Fruit fly (Drosophila melanogaster) whole organism, embryonic: ENCODE measurements around the gene CG34057.

Experiments used
- Awh ChIP-seq: fragments of 200-800 bp; sonication (Bioruptor generic); IDR thresholded peaks from 2 replicates; pipeline ENCODE4, ENCODE4 v1.3.6; 2022; ENCODE audit warnings: missing biosample characterization, missing genetic modification characterization
- B-H1 ChIP-seq: fragments of 200-800 bp; sonication (Bioruptor generic); IDR thresholded peaks from 3 replicates; pipeline ENCODE4 v1.3.6; 2022; ENCODE audit warnings: missing biosample characterization, missing genetic modification characterization
- Blimp-1 ChIP-seq: fragments of 200-800 bp; sonication (Bioruptor generic); optimal IDR thresholded peaks from 3 replicates; lab custom pipeline; 2018; ENCODE audit warnings: missing biosample characterization, missing genetic modification characterization, mild to moderate bottlenecking, moderate library complexity, missing genetic modification reagents
- BtbVII ChIP-seq: fragments of 200-800 bp; sonication (Bioruptor generic); optimal IDR thresholded peaks from 3 replicates; lab custom pipeline; 2017; ENCODE audit warnings: missing biosample characterization, mild to moderate bottlenecking, missing genetic modification characterization
- CG10565 ChIP-seq: fragments of 200-800 bp; sonication (Bioruptor generic); optimal IDR thresholded peaks from 3 replicates; lab custom pipeline; 2016; ENCODE audit warnings: missing biosample characterization, mild to moderate bottlenecking, missing genetic modification characterization
- CG10654 ChIP-seq: fragments of 200-800 bp; sonication (Bioruptor generic); optimal IDR thresholded peaks from 2 replicates; lab custom pipeline; 2016; ENCODE audit warnings: missing biosample characterization, missing genetic modification characterization
- CG11456 ChIP-seq: fragments of 200-800 bp; sonication (Bioruptor generic); IDR thresholded peaks from 3 replicates; pipeline ENCODE4 v1.3.6; 2022; ENCODE audit warnings: missing biosample characterization, missing genetic modification characterization
- CG13775 ChIP-seq: fragments of 200-800 bp; sonication (Bioruptor generic); optimal IDR thresholded peaks from 3 replicates; lab custom pipeline; 2017; ENCODE audit warnings: missing biosample characterization, mild to moderate bottlenecking, missing genetic modification characterization
- CG14710 ChIP-seq: fragments of 200-800 bp; sonication (Bioruptor generic); optimal IDR thresholded peaks from 3 replicates; lab custom pipeline; 2019; ENCODE audit warnings: missing biosample characterization, mild to moderate bottlenecking, missing genetic modification characterization, moderate library complexity
- CG15696 ChIP-seq: fragments of 200-800 bp; sonication (Bioruptor generic); optimal IDR thresholded peaks from 2 replicates; lab custom pipeline; 2019; ENCODE audit warnings: missing biosample characterization, mild to moderate bottlenecking, missing genetic modification characterization, moderate library complexity
- CG1647 ChIP-seq: fragments of 200-800 bp; sonication (Bioruptor generic); optimal IDR thresholded peaks from 3 replicates; lab custom pipeline; 2016; ENCODE audit warnings: missing biosample characterization, missing genetic modification characterization
- CG16813 ChIP-seq: fragments of 200-800 bp; sonication (Bioruptor generic); IDR thresholded peaks from 3 replicates; pipeline ENCODE4 v1.3.6; 2022; ENCODE audit warnings: missing biosample characterization, missing genetic modification characterization; ENCODE audit not compliant: partially characterized antibody
- CG2120 ChIP-seq: fragments of 200-800 bp; sonication (Bioruptor generic); optimal IDR thresholded peaks from 3 replicates; lab custom pipeline; 2016; ENCODE audit warnings: missing biosample characterization, missing genetic modification characterization
- CG3163 ChIP-seq: fragments of 200-800 bp; sonication (Bioruptor generic); optimal IDR thresholded peaks from 3 replicates; lab custom pipeline; 2016; ENCODE audit warnings: missing biosample characterization, missing genetic modification characterization
- CG32772 ChIP-seq: fragments of 200-800 bp; sonication (Bioruptor generic); IDR thresholded peaks from 2 replicates; pipeline ENCODE4 v1.3.6; 2022; ENCODE audit warnings: missing biosample characterization, missing genetic modification characterization
- CG6272 ChIP-seq: fragments of 200-800 bp; sonication (Bioruptor generic); IDR thresholded peaks from 2 replicates; pipeline ENCODE4 v1.3.6; 2022; ENCODE audit warnings: missing biosample characterization, missing genetic modification characterization
- CG6791 ChIP-seq: fragments of 200-800 bp; sonication (Bioruptor generic); IDR thresholded peaks from 3 replicates; pipeline ENCODE4 v1.3.6; 2022; ENCODE audit warnings: missing biosample characterization, missing genetic modification characterization; ENCODE audit not compliant: partially characterized antibody
- CG7357 ChIP-seq: fragments of 200-800 bp; sonication (Bioruptor generic); IDR thresholded peaks from 3 replicates; pipeline ENCODE4 v1.3.6; 2022; ENCODE audit warnings: missing biosample characterization, missing genetic modification characterization
- CG8290 ChIP-seq, 3 experiments: fragments of 200-800 bp; sonication (Bioruptor generic); optimal IDR thresholded peaks; 2 replicates each; lab custom pipeline; 2016 to 2019; ENCODE audit warnings: missing biosample characterization in 3 of 3, missing genetic modification characterization in 3 of 3, mild to moderate bottlenecking in 2 of 3, moderate library complexity in 1 of 3
- CG8388 ChIP-seq: fragments of 200-800 bp; sonication (Bioruptor generic); optimal IDR thresholded peaks from 2 replicates; lab custom pipeline; 2019; ENCODE audit warnings: missing biosample characterization, mild to moderate bottlenecking, missing genetic modification characterization, moderate library complexity
- CG9797 ChIP-seq: fragments of 200-800 bp; sonication (Bioruptor generic); optimal IDR thresholded peaks from 3 replicates; lab custom pipeline; 2018; ENCODE audit warnings: missing biosample characterization, mild to moderate bottlenecking, missing genetic modification characterization
- CG9817 ChIP-seq: fragments of 200-800 bp; sonication (Bioruptor generic); optimal IDR thresholded peaks from 2 replicates; lab custom pipeline; 2018; ENCODE audit warnings: missing biosample characterization, mild to moderate bottlenecking, missing genetic modification characterization, moderate library complexity
- CrebB ChIP-seq: fragments of 200-800 bp; sonication (Bioruptor generic); optimal IDR thresholded peaks from 3 replicates; lab custom pipeline; 2018; ENCODE audit warnings: missing biosample characterization, mild to moderate bottlenecking, missing genetic modification characterization
- Dfd ChIP-seq, 2 experiments: fragments of >200 bp; optimal IDR thresholded peaks; 2 replicates each; lab custom pipeline; 2017; ENCODE audit warnings: missing biosample characterization in 2 of 2, missing genetic modification characterization in 2 of 2
- Dll ChIP-seq: fragments of 200-800 bp; sonication (Bioruptor generic); IDR thresholded peaks from 4 replicates; pipeline ENCODE4 v1.3.6; 2022; ENCODE audit warnings: missing biosample characterization, missing genetic modification characterization; ENCODE audit not compliant: partially characterized antibody
- Hmr ChIP-seq: fragments of 200-800 bp; sonication (Bioruptor generic); optimal IDR thresholded peaks from 3 replicates; lab custom pipeline; 2017; ENCODE audit warnings: mild to moderate bottlenecking, missing biosample characterization, missing genetic modification reagents, missing genetic modification characterization
- Kr ChIP-seq: fragments of 200-800 bp; sonication (Bioruptor generic); optimal IDR thresholded peaks from 2 replicates; lab custom pipeline; 2017; ENCODE audit warnings: missing biosample characterization, mild to moderate bottlenecking, missing genetic modification characterization
- Lim3 ChIP-seq: fragments of 200-800 bp; sonication (Bioruptor generic); IDR thresholded peaks from 2 replicates; pipeline ENCODE4 v1.3.6; 2022; ENCODE audit warnings: missing biosample characterization, missing genetic modification characterization
- Oli ChIP-seq: fragments of 200-800 bp; sonication (Bioruptor generic); optimal IDR thresholded peaks from 2 replicates; lab custom pipeline; 2018; ENCODE audit warnings: missing biosample characterization, mild to moderate bottlenecking, missing genetic modification characterization, moderate library complexity
- Optix ChIP-seq: fragments of 200-800 bp; sonication (Bioruptor generic); IDR thresholded peaks from 3 replicates; pipeline ENCODE4 v1.3.6; 2022; ENCODE audit warnings: missing biosample characterization, missing genetic modification characterization
- Scr ChIP-seq: fragments of 200-800 bp; sonication (Bioruptor generic); IDR thresholded peaks from 2 replicates; pipeline ENCODE4 v1.3.6; 2022; ENCODE audit warnings: missing biosample characterization, missing genetic modification characterization; ENCODE audit not compliant: partially characterized antibody
- br ChIP-seq: fragments of >200 bp; optimal IDR thresholded peaks from 2 replicates; lab custom pipeline; 2017
- chn ChIP-seq: fragments of 200-800 bp; sonication (Bioruptor generic); optimal IDR thresholded peaks from 2 replicates; lab custom pipeline; 2016; ENCODE audit warnings: missing biosample characterization, missing genetic modification characterization
- croc ChIP-seq: fragments of 200-800 bp; sonication (Bioruptor generic); conservative IDR thresholded peaks from 3 replicates; pipeline ENCODE4 v1.3.6; 2022; ENCODE audit warnings: missing biosample characterization, missing genetic modification characterization
- dimm ChIP-seq: fragments of 200-800 bp; sonication (Bioruptor generic); IDR thresholded peaks from 2 replicates; pipeline ENCODE4 v1.3.6; 2022; ENCODE audit warnings: missing biosample characterization, missing genetic modification characterization
- dmrt11E ChIP-seq: fragments of 200-800 bp; sonication (Bioruptor generic); optimal IDR thresholded peaks from 3 replicates; lab custom pipeline; 2018; ENCODE audit warnings: missing biosample characterization, mild to moderate bottlenecking, missing genetic modification characterization, moderate library complexity
- dpn ChIP-seq, 2 experiments: fragments of 200-800 bp; sonication (Bioruptor generic); optimal IDR thresholded peaks; 3 replicates each; lab custom pipeline; 2016; ENCODE audit warnings: missing biosample characterization in 2 of 2, missing genetic modification characterization in 2 of 2
- fd96Cb ChIP-seq: fragments of 200-800 bp; sonication (Bioruptor generic); optimal IDR thresholded peaks from 2 replicates; lab custom pipeline; 2018; ENCODE audit warnings: missing biosample characterization, mild to moderate bottlenecking, missing genetic modification characterization, moderate library complexity
- hkb ChIP-seq, 2 experiments: fragments of 200-800 bp in 1 of 2; fragments of >200 bp in 1 of 2; sonication (Bioruptor generic) in 1 of 2; IDR thresholded peaks in 1 of 2; optimal IDR thresholded peaks in 1 of 2; 2 replicates each; pipeline versions ENCODE4 v1.3.6 to Lab custom; 2017 to 2022; ENCODE audit warnings: missing biosample characterization in 1 of 2, missing genetic modification characterization in 1 of 2
- mirr ChIP-seq: fragments of 200-800 bp; sonication (Bioruptor generic); optimal IDR thresholded peaks from 3 replicates; lab custom pipeline; 2018; ENCODE audit warnings: missing biosample characterization, mild to moderate bottlenecking, missing genetic modification characterization
- nau ChIP-seq: fragments of 200-800 bp; sonication (Bioruptor generic); optimal IDR thresholded peaks from 3 replicates; lab custom pipeline; 2017; ENCODE audit warnings: missing biosample characterization, mild to moderate bottlenecking, missing genetic modification characterization, missing genetic modification reagents
- oc ChIP-seq: fragments of 200-800 bp; sonication (Bioruptor generic); optimal IDR thresholded peaks from 2 replicates; lab custom pipeline; 2018; ENCODE audit warnings: missing biosample characterization, mild to moderate bottlenecking, missing genetic modification characterization, moderate library complexity
- prd ChIP-seq, 3 experiments: fragments of >200 bp in 2 of 3; fragments of 200-800 bp in 1 of 3; sonication (Bioruptor generic) in 1 of 3; optimal IDR thresholded peaks in 2 of 3; IDR thresholded peaks in 1 of 3; 2 replicates in 2 of 3; 3 replicates in 1 of 3; pipeline versions ENCODE4 v1.3.6 to Lab custom; 2017 to 2022; ENCODE audit warnings: missing biosample characterization in 1 of 3, missing genetic modification characterization in 1 of 3
- row ChIP-seq: fragments of 200-800 bp; sonication (Bioruptor generic); IDR thresholded peaks from 3 replicates; pipeline ENCODE4 v1.3.6; 2022; ENCODE audit warnings: missing biosample characterization, missing genetic modification characterization
- sc ChIP-seq, 3 experiments: fragments of >200 bp in 2 of 3; fragments of 200-800 bp in 1 of 3; sonication (Bioruptor generic) in 1 of 3; optimal IDR thresholded peaks; 2 replicates in 2 of 3; 3 replicates in 1 of 3; lab custom pipeline; 2017; ENCODE audit warnings: mild to moderate bottlenecking in 1 of 3, missing biosample characterization in 1 of 3, missing genetic modification characterization in 1 of 3, missing genetic modification reagents in 1 of 3
- sens-2 ChIP-seq: fragments of 200-800 bp; sonication (Bioruptor generic); IDR thresholded peaks from 2 replicates; pipeline ENCODE4 v1.3.6; 2022; ENCODE audit warnings: missing biosample characterization, missing genetic modification characterization
- sna ChIP-seq: fragments of 200-800 bp; sonication (Bioruptor generic); IDR thresholded peaks from 2 replicates; pipeline ENCODE4 v1.3.6; 2022; ENCODE audit warnings: missing biosample characterization, missing genetic modification characterization; ENCODE audit not compliant: partially characterized antibody
- sob ChIP-seq: fragments of 200-800 bp; sonication (Bioruptor generic); IDR thresholded peaks from 2 replicates; pipeline ENCODE4 v1.3.6; 2022; ENCODE audit warnings: missing biosample characterization, missing genetic modification characterization

CG34057 gene

dm6 chr3L:904364-904763 is 7.2 kb downstream of the CG34057 start (continued):
- TF ChIP-seq dmrt11E (tag; lab: Kevin White, UChicago) (peak; percentile 91), CG14710 (tag; lab: Kevin White, UChicago) (peak; percentile 49), CG8388 (GFP tag; lab: Kevin White, UChicago) (peak; percentile 76), CG7357 (peak; percentile 55; the same call in 1 of the 3 replicates), oc (tag; lab: Kevin White, UChicago) (peak; percentile 52), prd (optimal IDR thresholded peaks at IDR 0.05; lab: Kevin White, UChicago) (no peak), prd (GFP tag; IDR thresholded peaks at IDR 0.05; lab: Robert Waterston, UW) (peak; percentile 81), Dll (no peak), Lim3 (GFP tag; lab: Robert Waterston, UW) (no peak), Optix (peak; percentile 53; the same call in 1 of the 3 replicates), CG10654 (GFP tag; lab: Kevin White, UChicago) (peak; percentile 4), dpn (GFP tag; optimal IDR thresholded peaks at IDR 0.05; lab: Kevin White, UChicago) (peak; percentile 5 to 44), CG9797 (GFP tag; lab: Kevin White, UChicago) (no peak), CG10565 (GFP tag; lab: Kevin White, UChicago) (no peak), dimm (GFP tag; lab: Robert Waterston, UW) (no peak), CG9817 (peak; percentile 19), Awh (peak; percentile 34; the same call in 1 of the 2 replicates), chn (GFP tag; lab: Kevin White, UChicago) (peak; percentile 41), sens-2 (GFP tag; lab: Robert Waterston, UW) (peak; percentile 64), CG2120 (GFP tag; lab: Kevin White, UChicago) (no peak), CG15696 (peak; percentile 67), CG16813 (no peak), CG3163 (GFP tag; lab: Kevin White, UChicago) (no peak), sob (peak; percentile 37; the same call in 1 of the 2 replicates), B-H1 (GFP tag; lab: Robert Waterston, UW) (peak; percentile 13; the same call in 1 of the 3 replicates), fd96Cb (peak; percentile 67), CG6791 (GFP tag; lab: Robert Waterston, UW) (no peak), CG1647 (GFP tag; lab: Kevin White, UChicago) (no peak), Hmr (no peak), br (lab: Kevin White, UChicago) (no peak), Blimp-1 (GFP tag; lab: Kevin White, UChicago) (peak; percentile 70), row (GFP tag; lab: Robert Waterston, UW) (peak; percentile 76), BtbVII (no peak), CG32772 (peak; percentile 73), CG11456 (GFP tag; lab: Robert Waterston, UW) (no peak), mirr (GFP tag; lab: Kevin White, UChicago) (no peak), nau (no peak), Oli (tag; lab: Kevin White, UChicago) (peak; percentile 66), CG13775 (peak; percentile 35), Scr (GFP tag; lab: Robert Waterston, UW) (no peak), sc (optimal IDR thresholded peaks at IDR 0.05; lab: Kevin White, UChicago) (no peak), sc (GFP tag; optimal IDR thresholded peaks at IDR 0.05; lab: Kevin White, UChicago) (peak; percentile 49), hkb (optimal IDR thresholded peaks at IDR 0.05; lab: Kevin White, UChicago) (no peak), hkb (GFP tag; IDR thresholded peaks at IDR 0.05; lab: Robert Waterston, UW) (peak; percentile 58), croc (peak; percentile 60; the same call in 2 of the 3 replicates), CG6272 (GFP tag; lab: Robert Waterston, UW) (0 out of 2 replicates have a peak, but pooled peaks have one; percentile 15), Dfd (GFP tag; optimal IDR thresholded peaks at IDR 0.05; lab: Kevin White, UChicago) (no peak), Kr (GFP tag; lab: Kevin White, UChicago) (no peak), CG8290 (GFP tag; optimal IDR thresholded peaks at IDR 0.05; lab: Kevin White, UChicago) (peak; percentile 24), CG8290 (tag; optimal IDR thresholded peaks at IDR 0.05; lab: Kevin White, UChicago) (peak in 1 of 2 experiments; percentile 50), CrebB (tag; lab: Kevin White, UChicago) (peak; percentile 8), sna (no peak)
